Worm (Caenorhabditis elegans) whole organism, dauer: ENCODE results near the gene fbxa-82.

Source experiments
- unc-62 ChIP-seq: sonication (generic microtip); optimal IDR thresholded peaks from 2 replicates; lab custom pipeline; 2017; ENCODE audit warnings: missing biosample characterization, missing genetic modification reagents, missing genetic modification characterization

Gene fbxa-82

ce11 chrV:15052368-15052767 is at the start of gene fbxa-82, which contains the start of gene C25D7.5:
TSS of gene fbxa-82 (minus strand) at chrV:15052530.
TSS of gene C25D7.5 (plus strand) at chrV:15052650.
- no peak for TF ChIP-seq unc-62 (GFP tag; lab: Kevin White, UChicago)

ce11 chrV:15099447-15099846 is 47.1 kb upstream of the fbxa-82 start, which contains the start of gene C01G10.1:
TSS of gene C01G10.1 (plus strand) at chrV:15099747.
- no peak for TF ChIP-seq unc-62 (GFP tag; lab: Kevin White, UChicago)

- no peak for TF ChIP-seq unc-62 (GFP tag; lab: Kevin White, UChicago)
Observed at ce11 chrV:15094749-15095148, 42.4 kb upstream of the fbxa-82 start, which contains the start of gene srx-78. TSS of gene srx-78 (plus strand) at chrV:15095049.

ce11 chrV:15092666-15093065 is 40.3 kb upstream of the fbxa-82 start, which contains the start of gene txt-12:
TSS of gene txt-12 (plus strand) at chrV:15092966.
- TF ChIP-seq unc-62 (GFP tag; lab: Kevin White, UChicago), result no peak

- no peak for TF ChIP-seq unc-62 (GFP tag; lab: Kevin White, UChicago)
Observed at ce11 chrV:15090457-15090856, 38.1 kb upstream of the fbxa-82 start, which contains the start of gene C01G10.17. TSS of gene C01G10.17 (plus strand) at chrV:15090757.

- no peak for TF ChIP-seq unc-62 (GFP tag; lab: Kevin White, UChicago)
Observed at ce11 chrV:15089438-15089837, 37.1 kb upstream of the fbxa-82 start, which contains the start of the genes C01G10.5 and C01G10.4. TSS of gene C01G10.5 (minus strand) at chrV:15089538. TSS of gene C01G10.4 (plus strand) at chrV:15089740.

- no peak for TF ChIP-seq unc-62 (GFP tag; lab: Kevin White, UChicago)
Observed at ce11 chrV:15088613-15089012, 36.3 kb upstream of the fbxa-82 start, which contains the start of gene C01G10.18. TSS of gene C01G10.18 (minus strand) at chrV:15088713.

ce11 chrV:15087207-15087706 is 34.9 kb upstream of the fbxa-82 start, which contains the start of the genes C01G10.15 and C01G10.6:
TSS of gene C01G10.15 (minus strand) at chrV:15087307.
TSS of gene C01G10.6 (plus strand) at chrV:15087656.
- no peak for TF ChIP-seq unc-62 (GFP tag; lab: Kevin White, UChicago)

- TF ChIP-seq unc-62 (GFP tag; lab: Kevin White, UChicago), result no peak
Observed at ce11 chrV:15085335-15085800, 33.0 kb upstream of the fbxa-82 start, which contains the start of the genes ahsa-1 and C01G10.7. TSS of gene ahsa-1 (minus strand) at chrV:15085385. TSS of gene C01G10.7 (plus strand) at chrV:15085747.

ce11 chrV:15083659-15084058 is 31.3 kb upstream of the fbxa-82 start:
- TF ChIP-seq unc-62 (GFP tag; lab: Kevin White, UChicago), result no peak

ce11 chrV:15082291-15082690 is 30.0 kb upstream of the fbxa-82 start, which contains the start of the genes C01G10.10 and C01G10.9:
TSS of gene C01G10.10 (minus strand) at chrV:15082441.
TSS of gene C01G10.9 (plus strand) at chrV:15082530.
- no peak for TF ChIP-seq unc-62 (GFP tag; lab: Kevin White, UChicago)

- no peak for TF ChIP-seq unc-62 (GFP tag; lab: Kevin White, UChicago)
Observed at ce11 chrV:15078560-15078959, 26.2 kb upstream of the fbxa-82 start.

ce11 chrV:15074907-15075306 is 22.6 kb upstream of the fbxa-82 start:
- no peak for TF ChIP-seq unc-62 (GFP tag; lab: Kevin White, UChicago)

ce11 chrV:15072738-15073137 is 20.4 kb upstream of the fbxa-82 start:
- TF ChIP-seq unc-62 (GFP tag; lab: Kevin White, UChicago), result no peak

ce11 chrV:15071015-15071810 is 18.9 kb upstream of the fbxa-82 start, which contains the start of gene unc-76:
TSS of gene unc-76 (plus strand) at chrV:15071760.
- TF ChIP-seq unc-62 (GFP tag; lab: Kevin White, UChicago), result no peak
